Worm (Caenorhabditis elegans): Measurements from ENCODE around the gene Y54F10AM.11.

The Y54F10AM.11 gene

DNA sequence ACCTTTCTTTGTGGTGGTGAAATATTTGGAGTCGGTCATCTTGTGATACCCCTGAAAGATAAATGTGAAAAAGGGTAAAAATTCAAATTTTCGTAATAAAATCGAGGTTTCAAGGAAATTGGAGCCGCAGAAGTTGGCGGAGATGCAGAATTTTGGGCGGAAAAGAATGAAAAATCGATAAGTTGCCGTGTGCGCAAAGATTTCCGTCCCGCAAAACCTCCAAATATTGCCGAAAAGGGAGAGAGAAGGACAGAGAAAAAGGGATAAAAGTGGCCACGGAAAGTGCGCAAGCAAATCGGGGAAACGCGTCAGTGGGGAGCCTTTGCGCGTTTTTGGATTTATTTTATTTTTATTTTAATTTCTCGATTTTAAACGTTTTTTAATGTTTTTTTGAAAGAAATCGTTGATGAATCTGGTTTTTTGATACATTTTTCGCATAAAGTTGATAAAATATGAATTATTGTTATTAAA is 33.2 kb upstream of the Y54F10AM.11 start, which contains the start of gene apb-1 (continued):
- TF ChIP-seq nhr-84 (tag; optimal IDR thresholded peaks at IDR 0.05) (no peak), lin-15B (tag; optimal IDR thresholded peaks at IDR 0.05) (peak; percentile 80), xbp-1 (tag; optimal IDR thresholded peaks at IDR 0.05) (peak; percentile 94), C34B4.2 (tag; optimal IDR thresholded peaks at IDR 0.05) (peak; percentile 55), ces-1 (GFP tag; optimal IDR thresholded peaks at IDR 0.05) (no peak), nhr-76 (tag; optimal IDR thresholded peaks at IDR 0.05) (no peak), sptf-1 (tag; optimal IDR thresholded peaks at IDR 0.05) (no peak), lin-13 (GFP tag; optimal IDR thresholded peaks at IDR 0.05) (peak; percentile 96), nhr-71 (tag; optimal IDR thresholded peaks at IDR 0.05) (peak; percentile 97), sup-37 (GFP tag; optimal IDR thresholded peaks at IDR 0.05) (peak; percentile 84), hlh-4 (tag; optimal IDR thresholded peaks at IDR 0.05) (no peak), aly-2 (tag; optimal IDR thresholded peaks at IDR 0.05) (peak; percentile 91), Y116A8C.19 (tag; optimal IDR thresholded peaks at IDR 0.05; ENCODE audit: borderline replicate concordance) (no peak), elt-2 (tag; optimal IDR thresholded peaks at IDR 0.05) (no peak), ztf-4 (tag; optimal IDR thresholded peaks at IDR 0.05) (peak; percentile 72), F16B12.6 (tag; optimal IDR thresholded peaks at IDR 0.05) (peak; percentile 74), sox-4 (tag; optimal IDR thresholded peaks at IDR 0.05) (peak; percentile 88), aha-1 (tag; optimal IDR thresholded peaks at IDR 0.05) (peak; percentile 73), C04F5.9 (tag; optimal IDR thresholded peaks at IDR 0.05) (peak; percentile 83), fos-1 (tag; optimal IDR thresholded peaks at IDR 0.05) (peak; percentile 91), isw-1 (GFP tag; IDR thresholded peaks at IDR 0.05) (peak; percentile 95), tbx-2 (tag; optimal IDR thresholded peaks at IDR 0.05) (peak; percentile 97), egl-13 (tag; optimal IDR thresholded peaks at IDR 0.05) (peak; percentile 96), pqm-1 (tag; optimal IDR thresholded peaks at IDR 0.05) (no peak), unc-130 (tag; optimal IDR thresholded peaks at IDR 0.05) (peak; percentile 76), mep-1 (tag; optimal IDR thresholded peaks at IDR 0.05) (peak; percentile 99), irx-1 (tag; optimal IDR thresholded peaks at IDR 0.05) (peak; percentile 92), efl-3 (GFP tag; optimal IDR thresholded peaks at IDR 0.05) (no peak), efl-1 (optimal IDR thresholded peaks at IDR 0.05) (peak; percentile 85 to 88), efl-1 (GFP tag; optimal IDR thresholded peaks at IDR 0.05 in 1 of 2) (peak; percentile 83 to 98), ztf-11 (tag; optimal IDR thresholded peaks at IDR 0.05) (peak in 1 of 2 experiments; percentile 87), tlp-1 (tag; optimal IDR thresholded peaks at IDR 0.05) (no peak), lin-14 (GFP tag; optimal IDR thresholded peaks at IDR 0.05) (peak; percentile 96), fkh-4 (tag; optimal IDR thresholded peaks at IDR 0.05; ENCODE audit: borderline replicate concordance) (peak; percentile 50), nhr-20 (tag; optimal IDR thresholded peaks at IDR 0.05) (peak; percentile 95), ets-5 (GFP tag; IDR thresholded peaks at IDR 0.05) (no peak)

DNA sequence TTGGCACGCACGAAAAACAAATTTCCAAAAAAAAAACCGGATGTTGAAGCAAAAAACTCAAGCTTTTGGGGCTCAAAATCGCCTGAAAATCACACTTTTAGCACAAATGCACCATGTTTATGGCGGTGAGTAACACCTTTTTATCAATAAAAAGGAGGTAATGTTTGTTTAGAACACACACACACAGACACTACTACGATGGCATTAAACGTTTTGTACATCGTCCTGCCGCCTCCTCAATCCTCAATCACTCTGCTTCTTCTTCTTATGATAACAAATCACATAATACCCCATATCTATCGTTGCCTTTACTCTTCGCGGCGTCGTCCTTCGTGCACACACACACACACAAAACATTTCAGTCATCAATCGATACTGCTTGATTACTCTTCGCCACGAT is 22.4 kb upstream of the Y54F10AM.11 start, which contains the start of gene gpa-17:
Gene gpa-17 (plus strand): TSS at position 363 of the 400 bp plus-strand sequence.
- TF ChIP-seq hlh-17 (GFP tag; optimal IDR thresholded peaks at IDR 0.05; ENCODE audit: borderline replicate concordance) (no peak), efl-1 (optimal IDR thresholded peaks at IDR 0.05) (no peak), efl-1 (GFP tag; optimal IDR thresholded peaks at IDR 0.05 in 1 of 2) (peak in 1 of 2 experiments; percentile 63), pqm-1 (tag; optimal IDR thresholded peaks at IDR 0.05) (peak; percentile 3), mab-9 (GFP tag; IDR thresholded peaks at IDR 0.05) (no peak), mdl-1 (tag; optimal IDR thresholded peaks at IDR 0.05) (no peak), elt-2 (tag; optimal IDR thresholded peaks at IDR 0.05) (peak; percentile 18), lin-35 (GFP tag; optimal IDR thresholded peaks at IDR 0.05) (peak in 1 of 2 experiments; percentile 24), tlp-1 (tag; optimal IDR thresholded peaks at IDR 0.05) (no peak), hlh-4 (tag; optimal IDR thresholded peaks at IDR 0.05) (no peak), ceh-90 (tag; optimal IDR thresholded peaks at IDR 0.05) (no peak)

DNA sequence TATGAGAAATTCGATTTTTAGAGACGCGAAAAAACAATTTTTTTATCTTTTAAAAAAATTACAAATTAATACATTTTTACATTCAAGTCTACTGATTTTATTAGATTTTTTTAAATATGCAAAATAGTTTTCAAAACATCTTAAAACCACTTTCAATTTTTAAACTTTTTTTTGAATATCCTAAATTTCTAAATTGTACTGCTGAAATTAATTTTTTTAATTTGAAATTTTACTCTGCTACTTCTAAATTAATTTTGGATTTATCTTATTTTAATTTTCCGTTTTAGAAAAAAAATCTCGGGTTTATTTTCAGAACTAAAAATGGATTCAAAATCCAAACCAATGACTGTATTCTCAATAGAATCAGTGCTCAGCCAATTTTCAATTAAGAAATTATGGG is 15.2 kb upstream of the Y54F10AM.11 start, which contains the start of gene Y71H2B.8:
Gene Y71H2B.8 (plus strand): TSS at position 301 of the 400 bp plus-strand sequence.
- TF ChIP-seq sox-4 (tag; optimal IDR thresholded peaks at IDR 0.05): no peak
